Worm (Caenorhabditis elegans) whole organism, L2 larva: ENCODE results near the gene srh-251.

Experiments used
- ama-1 ChIP-seq: fragments of 150-350 bp; optimal IDR thresholded peaks from 2 replicates; lab custom pipeline; 2018; ENCODE audit warnings: inconsistent platforms
- blmp-1 ChIP-seq: sonication (generic microtip); optimal IDR thresholded peaks from 2 replicates; lab custom pipeline; 2017; ENCODE audit warnings: missing genetic modification characterization, mild to moderate bottlenecking, missing compliant biosample characterization, antibody characterized with exemption, moderate library complexity; ENCODE audit not compliant: insufficient read depth
- dmd-4 ChIP-seq: sonication (generic microtip); optimal IDR thresholded peaks from 2 replicates; lab custom pipeline; 2017; ENCODE audit warnings: missing biosample characterization, missing genetic modification characterization
- elt-3 ChIP-seq: sonication (generic microtip); optimal IDR thresholded peaks from 2 replicates; lab custom pipeline; 2017; ENCODE audit warnings: missing biosample characterization, missing genetic modification characterization
- nhr-77 ChIP-seq: fragments of 150-350 bp; optimal IDR thresholded peaks from 2 replicates; lab custom pipeline; 2014; ENCODE audit warnings: missing biosample characterization, missing genetic modification characterization
- unc-39 ChIP-seq: fragments of 150-350 bp; optimal IDR thresholded peaks from 2 replicates; lab custom pipeline; 2014; ENCODE audit warnings: missing biosample characterization, missing genetic modification characterization
- unc-55 ChIP-seq: fragments of 150-350 bp; sonication (generic microtip); optimal IDR thresholded peaks from 3 replicates; lab custom pipeline; 2014; ENCODE audit warnings: missing biosample characterization, missing genetic modification reagents, missing genetic modification characterization
- unc-62 ChIP-seq: fragments of 150-350 bp; optimal IDR thresholded peaks from 2 replicates; lab custom pipeline; 2014; ENCODE audit warnings: missing biosample characterization, missing genetic modification reagents, missing genetic modification characterization
- ztf-4 ChIP-seq: fragments of 150-350 bp; optimal IDR thresholded peaks from 2 replicates; lab custom pipeline; 2014; ENCODE audit warnings: missing biosample characterization, missing genetic modification characterization

ce11 chrV:15380857-15381256, 1.1 kb upstream of the srh-251 start, which contains the start of gene dhs-23:
- TF ChIP-seq unc-62 (no peak), elt-3 (no peak), ztf-4 (tag; lab: Kevin White, UChicago) (no peak), unc-39 (tag; lab: Kevin White, UChicago) (no peak), unc-55 (no peak), blmp-1 (no peak), nhr-77 (tag; lab: Kevin White, UChicago) (no peak), ama-1 (lab: Kevin White, UChicago) (no peak), dmd-4 (tag; lab: Kevin White, UChicago) (no peak)
